Worm (Caenorhabditis elegans) whole organism, late embryonic: ENCODE data around the gene glo-3.
A peak's percentile ranks its signal among the peaks of the same experiment; 100 is the strongest.

Experiments
- F13H6.1 ChIP-seq: sonication (generic microtip); optimal IDR thresholded peaks from 2 replicates; lab custom pipeline; 2016; ENCODE audit warnings: missing genetic modification characterization, missing compliant biosample characterization
- K02D7.2 ChIP-seq: sonication (generic microtip); optimal IDR thresholded peaks from 2 replicates; lab custom pipeline; 2017; ENCODE audit warnings: mild to moderate bottlenecking, missing genetic modification characterization, missing compliant biosample characterization
- K09A11.1 ChIP-seq: sonication (generic microtip); optimal IDR thresholded peaks from 2 replicates; lab custom pipeline; 2017; ENCODE audit warnings: antibody characterized with exemption, mild to moderate bottlenecking, missing genetic modification characterization, missing compliant biosample characterization; ENCODE audit not compliant: insufficient read depth
- T23F11.4 ChIP-seq: fragments of 200-800 bp; sonication (Bioruptor generic); optimal IDR thresholded peaks from 2 replicates; lab custom pipeline; 2018; ENCODE audit warnings: mild to moderate bottlenecking, missing genetic modification characterization, missing compliant biosample characterization
- Y22D7AL.16 ChIP-seq: sonication (generic microtip); optimal IDR thresholded peaks from 2 replicates; lab custom pipeline; 2016; ENCODE audit warnings: missing genetic modification characterization, missing compliant biosample characterization
- ahr-1 ChIP-seq: sonication (generic microtip); optimal IDR thresholded peaks from 2 replicates; lab custom pipeline; 2016; ENCODE audit warnings: missing genetic modification characterization, missing compliant biosample characterization
- ama-1 ChIP-seq: fragments of 150-350 bp; optimal IDR thresholded peaks from 2 replicates; lab custom pipeline; 2014
- ceh-18 ChIP-seq: sonication (generic microtip); optimal IDR thresholded peaks from 2 replicates; lab custom pipeline; 2016; ENCODE audit warnings: missing genetic modification characterization, missing compliant biosample characterization
- ceh-19 ChIP-seq: fragments of 200-800 bp; sonication (Bioruptor generic); optimal IDR thresholded peaks from 2 replicates; lab custom pipeline; 2018; ENCODE audit warnings: mild to moderate bottlenecking, missing genetic modification characterization, missing compliant biosample characterization
- ceh-2 ChIP-seq: sonication (generic microtip); optimal IDR thresholded peaks from 2 replicates; lab custom pipeline; 2016; ENCODE audit warnings: missing genotype, missing genetic modification characterization, missing compliant biosample characterization
- ceh-22 ChIP-seq: sonication (generic microtip); optimal IDR thresholded peaks from 2 replicates; lab custom pipeline; 2017; ENCODE audit warnings: missing biosample characterization, missing genetic modification characterization
- ceh-34 ChIP-seq: sonication (generic microtip); optimal IDR thresholded peaks from 2 replicates; lab custom pipeline; 2016; ENCODE audit warnings: mild to moderate bottlenecking, missing genetic modification characterization, missing compliant biosample characterization
- ceh-45 ChIP-seq: fragments of 200-800 bp; sonication (Bioruptor generic); IDR thresholded peaks from 2 replicates; pipeline ENCODE4 v1.3.6; 2022; ENCODE audit warnings: missing genetic modification reagents, missing genetic modification characterization, missing compliant biosample characterization
- ceh-6 ChIP-seq: fragments of 200-800 bp; sonication (Bioruptor generic); optimal IDR thresholded peaks from 2 replicates; lab custom pipeline; 2018; ENCODE audit warnings: mild to moderate bottlenecking, missing genetic modification characterization, missing compliant biosample characterization
- ceh-9 ChIP-seq: sonication (generic microtip); optimal IDR thresholded peaks from 2 replicates; lab custom pipeline; 2016; ENCODE audit warnings: mild to moderate bottlenecking, missing genetic modification characterization, inconsistent platforms, missing compliant biosample characterization
- dmd-4 ChIP-seq: sonication (generic microtip); optimal IDR thresholded peaks from 2 replicates; lab custom pipeline; 2016; ENCODE audit warnings: borderline replicate concordance, missing genetic modification characterization, missing compliant biosample characterization
- elt-2 ChIP-seq: sonication (generic microtip); optimal IDR thresholded peaks from 2 replicates; lab custom pipeline; 2016; ENCODE audit warnings: missing genetic modification reagents, missing genetic modification characterization, missing compliant biosample characterization
- eyg-1 ChIP-seq: sonication (generic microtip); optimal IDR thresholded peaks from 2 replicates; lab custom pipeline; 2016; ENCODE audit warnings: missing genotype, missing genetic modification characterization, missing compliant biosample characterization
- fax-1 ChIP-seq: sonication (generic microtip); optimal IDR thresholded peaks from 2 replicates; lab custom pipeline; 2016; ENCODE audit warnings: missing genotype, missing genetic modification characterization, missing compliant biosample characterization
- hlh-13 ChIP-seq: fragments of 200-800 bp; sonication (Bioruptor generic); optimal IDR thresholded peaks from 2 replicates; lab custom pipeline; 2018; ENCODE audit warnings: mild to moderate bottlenecking, missing genetic modification characterization, missing compliant biosample characterization
- hlh-15 ChIP-seq: sonication (generic microtip); optimal IDR thresholded peaks from 2 replicates; lab custom pipeline; 2016; ENCODE audit warnings: missing genetic modification characterization, missing compliant biosample characterization
- hlh-30 ChIP-seq: sonication (generic microtip); optimal IDR thresholded peaks from 2 replicates; lab custom pipeline; 2017; ENCODE audit warnings: antibody characterized with exemption, missing genetic modification characterization, missing compliant biosample characterization; ENCODE audit not compliant: insufficient read depth
- hlh-6 ChIP-seq: sonication (generic microtip); optimal IDR thresholded peaks from 2 replicates; lab custom pipeline; 2016; ENCODE audit warnings: missing genotype, missing genetic modification characterization, missing compliant biosample characterization
- lin-11 ChIP-seq: fragments of 200-800 bp; sonication (Bioruptor generic); optimal IDR thresholded peaks from 2 replicates; lab custom pipeline; 2018; ENCODE audit warnings: mild to moderate bottlenecking, missing genetic modification characterization, missing compliant biosample characterization
- madf-2 ChIP-seq: sonication (generic microtip); optimal IDR thresholded peaks from 2 replicates; lab custom pipeline; 2017; ENCODE audit warnings: missing genetic modification characterization, missing compliant biosample characterization
- nfya-1 ChIP-seq: sonication (generic microtip); optimal IDR thresholded peaks from 2 replicates; lab custom pipeline; 2017; ENCODE audit warnings: missing genetic modification characterization, mild to moderate bottlenecking, missing compliant biosample characterization, antibody characterized with exemption, moderate library complexity
- nhr-11 ChIP-seq: fragments of 150-350 bp; optimal IDR thresholded peaks from 2 replicates; lab custom pipeline; 2014; ENCODE audit warnings: missing biosample characterization, missing genetic modification characterization
- nhr-232 ChIP-seq: sonication (generic microtip); optimal IDR thresholded peaks from 2 replicates; lab custom pipeline; 2016; ENCODE audit warnings: missing genetic modification characterization, missing compliant biosample characterization
- odd-2 ChIP-seq: sonication (generic microtip); optimal IDR thresholded peaks from 2 replicates; lab custom pipeline; 2017; ENCODE audit warnings: antibody characterized with exemption, mild to moderate bottlenecking, missing genetic modification characterization, missing compliant biosample characterization
- pag-3 ChIP-seq: sonication (generic microtip); optimal IDR thresholded peaks from 2 replicates; lab custom pipeline; 2016; ENCODE audit warnings: missing compliant biosample characterization, missing genetic modification characterization, borderline replicate concordance
- pat-9 ChIP-seq: fragments of 200-800 bp; sonication (Bioruptor generic); optimal IDR thresholded peaks from 2 replicates; lab custom pipeline; 2018; ENCODE audit warnings: mild to moderate bottlenecking, missing genetic modification characterization, moderate library complexity, missing compliant biosample characterization
- pax-1 ChIP-seq: fragments of 150-350 bp; optimal IDR thresholded peaks from 2 replicates; lab custom pipeline; 2014; ENCODE audit warnings: missing biosample characterization, missing genetic modification characterization
- pha-2 ChIP-seq: sonication (generic microtip); optimal IDR thresholded peaks from 2 replicates; lab custom pipeline; 2017; ENCODE audit warnings: mild to moderate bottlenecking, missing genetic modification characterization, missing compliant biosample characterization
- pha-4 ChIP-seq: fragments of 150-350 bp; optimal IDR thresholded peaks from 2 replicates; lab custom pipeline; 2018; ENCODE audit warnings: missing biosample characterization, missing genetic modification reagents, missing genetic modification characterization
- pqm-1 ChIP-seq: sonication (generic microtip); optimal IDR thresholded peaks from 2 replicates; lab custom pipeline; 2016; ENCODE audit warnings: missing genetic modification characterization, missing compliant biosample characterization
- pros-1 ChIP-seq: fragments of 150-350 bp; optimal IDR thresholded peaks from 2 replicates; lab custom pipeline; 2014; ENCODE audit warnings: missing biosample characterization, missing genetic modification reagents, missing genetic modification characterization
- ref-2 ChIP-seq: sonication (generic microtip); optimal IDR thresholded peaks from 2 replicates; lab custom pipeline; 2016; ENCODE audit warnings: missing genetic modification characterization, missing compliant biosample characterization
- rnt-1 ChIP-seq: sonication (generic microtip); optimal IDR thresholded peaks from 2 replicates; lab custom pipeline; 2016; ENCODE audit warnings: missing genetic modification characterization, missing compliant biosample characterization
- sdc-2 ChIP-seq: sonication (generic microtip); optimal IDR thresholded peaks from 2 replicates; lab custom pipeline; 2016; ENCODE audit warnings: missing genotype, missing genetic modification characterization, missing compliant biosample characterization
- sox-2 ChIP-seq: fragments of 200-800 bp; sonication (Bioruptor generic); IDR thresholded peaks from 2 replicates; pipeline ENCODE4 v1.3.6; 2022; ENCODE audit warnings: missing genetic modification reagents, missing genetic modification characterization, missing compliant biosample characterization
- sox-4 ChIP-seq: sonication (generic microtip); optimal IDR thresholded peaks from 2 replicates; lab custom pipeline; 2017; ENCODE audit warnings: mild to moderate bottlenecking, missing genetic modification characterization, inconsistent platforms, missing compliant biosample characterization
- ttx-3 ChIP-seq: sonication (generic microtip); optimal IDR thresholded peaks from 2 replicates; lab custom pipeline; 2016; ENCODE audit warnings: missing genetic modification reagents, missing genetic modification characterization, missing compliant biosample characterization
- unc-3 ChIP-seq, 2 experiments: fragments of 200-800 bp in 1 of 2; sonication (Bioruptor generic) in 1 of 2; sonication (generic microtip) in 1 of 2; conservative IDR thresholded peaks in 1 of 2; optimal IDR thresholded peaks in 1 of 2; 2 replicates each; pipeline versions ENCODE4 v1.3.6 to Lab custom; 2016 to 2022; ENCODE audit warnings: missing compliant biosample characterization in 2 of 2, missing genetic modification characterization in 2 of 2, missing genetic modification reagents in 1 of 2
- unc-42 ChIP-seq: sonication (generic microtip); optimal IDR thresholded peaks from 2 replicates; lab custom pipeline; 2016; ENCODE audit warnings: missing genotype, missing genetic modification characterization, missing compliant biosample characterization

Gene glo-3

DNA sequence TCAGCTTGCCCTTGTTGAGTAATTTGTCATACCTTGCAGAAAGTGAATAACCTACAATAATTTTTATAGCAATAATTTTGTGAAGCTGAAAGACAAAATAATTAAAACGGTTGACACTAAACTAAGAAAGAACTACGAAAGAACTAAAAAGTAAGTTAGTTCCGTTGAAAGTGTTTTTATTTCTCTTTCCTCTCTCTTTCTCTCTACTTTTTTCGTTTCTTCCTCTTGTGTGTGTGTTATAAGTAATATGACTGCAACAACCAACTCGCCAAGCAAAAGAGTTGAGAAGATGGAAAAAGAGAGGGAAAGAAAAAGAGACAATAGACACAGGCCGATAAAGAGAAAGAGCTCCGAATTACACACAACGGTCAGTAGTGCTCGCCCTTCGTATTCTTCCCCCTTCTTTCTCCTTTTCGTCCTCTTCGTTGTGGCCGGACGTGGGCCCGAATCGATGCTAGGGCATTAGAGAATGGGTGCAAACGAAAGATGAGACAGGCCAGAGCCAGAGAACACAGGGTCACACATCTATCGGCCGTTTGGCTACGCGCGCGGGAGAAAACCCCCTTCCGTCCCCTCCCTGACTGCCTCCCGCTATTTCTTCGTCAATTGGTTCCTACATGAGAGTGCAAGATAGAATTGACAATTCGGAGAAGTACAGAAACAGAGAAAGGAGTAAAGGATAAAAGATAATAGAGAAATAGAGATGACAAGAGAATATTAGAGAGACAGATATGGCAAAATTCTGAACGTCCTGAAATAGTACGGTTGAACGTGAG lies 21.9 kb downstream of the glo-3 start, which contains the start of gene syd-2 (continued):
- TF ChIP-seq ceh-6 (no peak), nfya-1 (tag; lab: Kevin White, UChicago) (peak; percentile 89), eyg-1 (peak; percentile 69), nhr-232 (tag; lab: Kevin White, UChicago) (peak; percentile 2), K02D7.2 (tag; lab: Kevin White, UChicago) (peak; percentile 30), dmd-4 (peak; percentile 52), unc-3 (GFP tag; conservative IDR thresholded peaks at IDR 0.05; lab: Robert Waterston, UW) (no peak), unc-3 (tag; optimal IDR thresholded peaks at IDR 0.05; lab: Kevin White, UChicago) (no peak), ceh-22 (tag; lab: Kevin White, UChicago) (no peak), ceh-18 (peak; percentile 92), ceh-19 (peak; percentile 60), ahr-1 (tag; lab: Kevin White, UChicago) (peak; percentile 22), ttx-3 (peak; percentile 4), sox-2 (GFP tag; lab: Robert Waterston, UW) (peak; percentile 34), pqm-1 (tag; lab: Kevin White, UChicago) (no peak), K09A11.1 (peak; percentile 44), hlh-30 (peak; percentile 65), lin-11 (tag; lab: Kevin White, UChicago) (no peak), sox-4 (tag; lab: Kevin White, UChicago) (peak; percentile 46), pros-1 (peak; percentile 60), madf-2 (tag; lab: Kevin White, UChicago) (peak; percentile 45), fax-1 (peak; percentile 46), ceh-2 (tag; lab: Kevin White, UChicago) (peak; percentile 68), hlh-15 (tag; lab: Kevin White, UChicago) (no peak), sdc-2 (tag; lab: Kevin White, UChicago) (peak; percentile 80), nhr-11 (no peak), T23F11.4 (GFP tag; lab: Kevin White, UChicago) (peak; percentile 64), F13H6.1 (tag; lab: Kevin White, UChicago) (peak; percentile 64), ama-1 (lab: Kevin White, UChicago) (no peak), ceh-34 (peak; percentile 93), ref-2 (tag; lab: Kevin White, UChicago) (peak; percentile 93), rnt-1 (tag; lab: Kevin White, UChicago) (peak; percentile 90), pag-3 (no peak), Y22D7AL.16 (tag; lab: Kevin White, UChicago) (no peak), hlh-6 (peak; percentile 58), ceh-9 (tag; lab: Kevin White, UChicago) (no peak), elt-2 (tag; lab: Kevin White, UChicago) (peak; percentile 57), hlh-13 (no peak), pat-9 (tag; lab: Kevin White, UChicago) (peak; percentile 38), pha-2 (tag; lab: Kevin White, UChicago) (peak; percentile 69), pha-4 (tag; lab: Kevin White, UChicago) (no peak), unc-42 (tag; lab: Kevin White, UChicago) (peak; percentile 83)

DNA sequence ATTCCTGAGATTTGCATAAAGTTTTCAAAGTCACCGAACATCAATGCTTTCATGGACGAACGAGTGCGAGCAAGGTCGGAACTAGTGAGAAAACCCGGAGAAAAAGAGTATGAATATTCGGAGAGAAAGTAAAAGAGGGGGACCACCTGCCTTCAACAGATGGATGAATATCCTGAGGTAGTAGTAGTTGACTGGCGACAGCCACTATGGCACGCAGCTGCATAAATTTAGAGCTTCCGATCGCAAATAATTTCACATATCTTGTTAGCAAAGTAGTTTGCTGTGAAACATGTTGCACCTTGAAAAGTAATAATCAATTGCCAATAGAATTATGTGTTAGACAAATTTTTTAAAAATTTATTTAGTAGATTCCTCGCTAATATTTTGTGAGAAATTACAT lies 23.3 kb downstream of the glo-3 start:
- no peak for TF ChIP-seq pros-1
- no peak for TF ChIP-seq odd-2 (tag; lab: Kevin White, UChicago)
- no peak for TF ChIP-seq ceh-45 (GFP tag; lab: Robert Waterston, UW)
- no peak for TF ChIP-seq unc-3 (GFP tag; conservative IDR thresholded peaks at IDR 0.05; lab: Robert Waterston, UW)
- no peak for TF ChIP-seq unc-3 (tag; optimal IDR thresholded peaks at IDR 0.05; lab: Kevin White, UChicago)
- TF ChIP-seq pax-1 (tag; lab: Kevin White, UChicago): no peak
